Worm (Caenorhabditis elegans) whole organism, L2 larva: ENCODE data around the gene R09A8.5.
A peak's percentile ranks its signal among the peaks of the same experiment; 100 is the strongest.

Source experiments
- C34F6.9 ChIP-seq: fragments of 150-350 bp; optimal IDR thresholded peaks from 2 replicates; lab custom pipeline; 2014; ENCODE audit warnings: missing biosample characterization, missing genetic modification characterization
- F13H6.1 ChIP-seq: sonication (generic microtip); optimal IDR thresholded peaks from 2 replicates; lab custom pipeline; 2016; ENCODE audit warnings: missing genetic modification characterization, missing compliant biosample characterization
- Y55F3AM.14 ChIP-seq: fragments of 200-800 bp; sonication (Bioruptor generic); optimal IDR thresholded peaks from 2 replicates; lab custom pipeline; 2018; ENCODE audit warnings: mild to moderate bottlenecking, missing genetic modification characterization, missing compliant biosample characterization
- ama-1 ChIP-seq: fragments of 150-350 bp; optimal IDR thresholded peaks from 2 replicates; lab custom pipeline; 2018; ENCODE audit warnings: inconsistent platforms
- blmp-1 ChIP-seq: sonication (generic microtip); optimal IDR thresholded peaks from 2 replicates; lab custom pipeline; 2017; ENCODE audit warnings: missing genetic modification characterization, mild to moderate bottlenecking, missing compliant biosample characterization, antibody characterized with exemption, moderate library complexity; ENCODE audit not compliant: insufficient read depth
- ceh-16 ChIP-seq: fragments of 150-350 bp; optimal IDR thresholded peaks from 2 replicates; lab custom pipeline; 2014; ENCODE audit warnings: missing biosample characterization, missing genetic modification characterization
- ceh-82 ChIP-seq: fragments of 150-350 bp; optimal IDR thresholded peaks from 2 replicates; lab custom pipeline; 2014; ENCODE audit warnings: missing biosample characterization, missing genetic modification characterization
- dmd-4 ChIP-seq: sonication (generic microtip); optimal IDR thresholded peaks from 2 replicates; lab custom pipeline; 2017; ENCODE audit warnings: missing biosample characterization, missing genetic modification characterization
- egl-27 ChIP-seq: sonication (generic microtip); optimal IDR thresholded peaks from 3 replicates; lab custom pipeline; 2017; ENCODE audit warnings: missing biosample characterization, missing genetic modification reagents, missing genetic modification characterization
- elt-1 ChIP-seq: fragments of 150-350 bp; optimal IDR thresholded peaks from 2 replicates; lab custom pipeline; 2014; ENCODE audit warnings: missing biosample characterization, missing genetic modification characterization
- elt-3 ChIP-seq: sonication (generic microtip); optimal IDR thresholded peaks from 2 replicates; lab custom pipeline; 2017; ENCODE audit warnings: missing biosample characterization, missing genetic modification characterization
- fos-1 ChIP-seq: fragments of 150-350 bp; optimal IDR thresholded peaks from 2 replicates; lab custom pipeline; 2014; ENCODE audit warnings: missing biosample characterization, missing genetic modification characterization
- gmeb-1 ChIP-seq: fragments of 150-350 bp; optimal IDR thresholded peaks from 2 replicates; lab custom pipeline; 2014; ENCODE audit warnings: missing biosample characterization, missing genetic modification characterization
- lin-11 ChIP-seq: fragments of 150-350 bp; sonication (generic microtip); optimal IDR thresholded peaks from 2 replicates; lab custom pipeline; 2014; ENCODE audit warnings: missing biosample characterization, missing genetic modification characterization, inconsistent platforms, mixed read lengths
- lin-13 ChIP-seq: fragments of 150-350 bp; optimal IDR thresholded peaks from 2 replicates; lab custom pipeline; 2014; ENCODE audit warnings: missing biosample characterization, missing genetic modification reagents, missing genetic modification characterization
- lin-39 ChIP-seq: fragments of 150-350 bp; optimal IDR thresholded peaks from 2 replicates; lab custom pipeline; 2014; ENCODE audit warnings: missing biosample characterization, missing genetic modification reagents, missing genetic modification characterization
- lsy-2 ChIP-seq, 2 experiments: fragments of 150-350 bp in 1 of 2; sonication (generic microtip) in 1 of 2; optimal IDR thresholded peaks; 2 replicates each; lab custom pipeline; 2014 to 2017; ENCODE audit warnings: missing biosample characterization in 2 of 2, missing genetic modification characterization in 2 of 2
- mab-5 ChIP-seq: fragments of 150-350 bp; optimal IDR thresholded peaks from 2 replicates; lab custom pipeline; 2014; ENCODE audit warnings: missing biosample characterization, missing genetic modification characterization
- mbf-1 ChIP-seq: sonication (generic microtip); optimal IDR thresholded peaks from 2 replicates; lab custom pipeline; 2017; ENCODE audit warnings: missing biosample characterization, missing genetic modification characterization
- mdl-1 ChIP-seq, 2 experiments: fragments of 150-350 bp in 1 of 2; sonication (generic microtip) in 1 of 2; optimal IDR thresholded peaks; 2 replicates each; lab custom pipeline; 2017; ENCODE audit warnings: missing biosample characterization in 2 of 2, missing genetic modification characterization in 2 of 2
- nhr-10 ChIP-seq: sonication (generic microtip); optimal IDR thresholded peaks from 2 replicates; lab custom pipeline; 2017; ENCODE audit warnings: missing biosample characterization, missing genetic modification characterization
- nhr-129 ChIP-seq: fragments of 150-350 bp; optimal IDR thresholded peaks from 2 replicates; lab custom pipeline; 2014; ENCODE audit warnings: missing biosample characterization, missing genetic modification characterization
- nhr-21 ChIP-seq: fragments of 150-350 bp; optimal IDR thresholded peaks from 2 replicates; lab custom pipeline; 2014; ENCODE audit warnings: missing biosample characterization, missing genetic modification characterization
- nhr-23 ChIP-seq: fragments of 150-350 bp; optimal IDR thresholded peaks from 2 replicates; lab custom pipeline; 2014; ENCODE audit warnings: missing biosample characterization, missing genetic modification reagents, missing genetic modification characterization
- nhr-237 ChIP-seq: fragments of 150-350 bp; optimal IDR thresholded peaks from 2 replicates; lab custom pipeline; 2014; ENCODE audit warnings: missing biosample characterization, missing genetic modification characterization
- nhr-25 ChIP-seq: fragments of 150-350 bp; sonication (generic microtip); optimal IDR thresholded peaks from 3 replicates; lab custom pipeline; 2014; ENCODE audit warnings: missing biosample characterization, missing genetic modification characterization
- nhr-77 ChIP-seq: fragments of 150-350 bp; optimal IDR thresholded peaks from 2 replicates; lab custom pipeline; 2014; ENCODE audit warnings: missing biosample characterization, missing genetic modification characterization
- sma-9 ChIP-seq, 2 experiments: fragments of 150-350 bp in 1 of 2; sonication (generic microtip) in 1 of 2; optimal IDR thresholded peaks; 2 replicates each; lab custom pipeline; 2014 to 2016; ENCODE audit warnings: missing genetic modification characterization in 2 of 2, mild to moderate bottlenecking in 1 of 2, missing biosample characterization in 1 of 2, missing compliant biosample characterization in 1 of 2, missing genetic modification reagents in 1 of 2, moderate library complexity in 1 of 2
- unc-39 ChIP-seq: fragments of 150-350 bp; optimal IDR thresholded peaks from 2 replicates; lab custom pipeline; 2014; ENCODE audit warnings: missing biosample characterization, missing genetic modification characterization
- unc-62 ChIP-seq: fragments of 150-350 bp; optimal IDR thresholded peaks from 2 replicates; lab custom pipeline; 2014; ENCODE audit warnings: missing biosample characterization, missing genetic modification reagents, missing genetic modification characterization
- ztf-4 ChIP-seq: fragments of 150-350 bp; optimal IDR thresholded peaks from 2 replicates; lab custom pipeline; 2014; ENCODE audit warnings: missing biosample characterization, missing genetic modification characterization

Gene R09A8.5

ce11 chrX:12640459-12640858 is at the start of gene R09A8.5:
R09A8.5 (minus strand) TSS chrX:12640559.
- no peak for TF ChIP-seq Y55F3AM.14 (GFP tag; lab: Kevin White, UChicago)
- no peak for TF ChIP-seq ceh-16 (tag; lab: Kevin White, UChicago)
- TF ChIP-seq C34F6.9 = no peak
- no peak for TF ChIP-seq mdl-1 (tag; optimal IDR thresholded peaks at IDR 0.05; lab: Kevin White, UChicago)
- no peak for TF ChIP-seq ama-1 (lab: Kevin White, UChicago)
- no peak for TF ChIP-seq egl-27
- TF ChIP-seq unc-39 = no peak
- TF ChIP-seq lin-39 (tag; lab: Kevin White, UChicago) = no peak
- no peak for TF ChIP-seq nhr-10 (tag; lab: Kevin White, UChicago)
- TF ChIP-seq blmp-1 = no peak
- TF ChIP-seq elt-1 (tag; lab: Kevin White, UChicago) = no peak
- no peak for TF ChIP-seq elt-3 (tag; lab: Kevin White, UChicago)
- TF ChIP-seq gmeb-1 (tag; lab: Kevin White, UChicago) = no peak
- TF ChIP-seq, all 48 proteins: peak for 0

DNA sequence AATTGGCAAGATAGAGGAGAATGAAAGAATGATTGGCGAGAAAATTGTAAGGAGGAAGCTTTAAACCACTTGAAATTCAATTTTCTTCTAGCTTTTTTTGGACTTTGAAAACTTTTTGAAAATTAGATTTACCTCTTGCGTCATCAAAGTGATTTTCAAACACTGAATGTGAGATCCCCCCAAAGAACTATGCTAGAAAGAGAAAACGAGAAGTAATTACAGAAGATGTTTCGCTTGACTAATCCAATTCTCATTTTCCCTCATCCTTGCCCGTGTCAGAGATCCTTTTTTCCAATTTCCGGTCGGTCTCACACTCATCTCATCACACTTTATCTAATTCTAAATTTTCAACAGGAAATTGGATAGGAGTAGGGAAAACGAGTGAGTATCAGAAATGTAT is 49.5 kb upstream of the R09A8.5 start:
- peak; percentile 6 for TF ChIP-seq ceh-16 (tag; lab: Kevin White, UChicago)
- peak in 1 of 2 experiments; percentile 4 for TF ChIP-seq lsy-2 (tag; optimal IDR thresholded peaks at IDR 0.05; lab: Kevin White, UChicago)
- TF ChIP-seq lin-13 (GFP tag; lab: Kevin White, UChicago) = no peak
- peak; percentile 63 for TF ChIP-seq sma-9 (GFP tag; optimal IDR thresholded peaks at IDR 0.05; lab: Kevin White, UChicago)
- no peak for TF ChIP-seq sma-9 (tag; optimal IDR thresholded peaks at IDR 0.05; lab: Kevin White, UChicago)
- peak; percentile 29 for TF ChIP-seq C34F6.9
- TF ChIP-seq dmd-4 (tag; lab: Kevin White, UChicago) = no peak
- no peak for TF ChIP-seq unc-62
- TF ChIP-seq, all 48 proteins: peak for 4

- TF ChIP-seq nhr-21 (tag; lab: Kevin White, UChicago) = no peak
- no peak for TF ChIP-seq nhr-237 (tag; lab: Kevin White, UChicago)
- no peak for TF ChIP-seq lsy-2 (tag; optimal IDR thresholded peaks at IDR 0.05; lab: Kevin White, UChicago)
- TF ChIP-seq ztf-4 (tag; lab: Kevin White, UChicago) = no peak
- TF ChIP-seq ama-1 (lab: Kevin White, UChicago) = no peak
- no peak for TF ChIP-seq fos-1 (tag; lab: Kevin White, UChicago)
- TF ChIP-seq F13H6.1 (tag; lab: Kevin White, UChicago) = no peak
- TF ChIP-seq lin-11 (tag; lab: Kevin White, UChicago) = no peak
- no peak for TF ChIP-seq mdl-1 (tag; optimal IDR thresholded peaks at IDR 0.05; lab: Kevin White, UChicago)
- TF ChIP-seq nhr-129 (tag; lab: Kevin White, UChicago) = no peak
- no peak for TF ChIP-seq C34F6.9
- no peak for TF ChIP-seq ceh-82
- TF ChIP-seq dmd-4 (tag; lab: Kevin White, UChicago) = no peak
- TF ChIP-seq gmeb-1 (tag; lab: Kevin White, UChicago) = no peak
- no peak for TF ChIP-seq nhr-10 (tag; lab: Kevin White, UChicago)
- TF ChIP-seq, all 48 proteins: peak for 0
Observed at ce11 chrX:12688632-12689031, 48.3 kb upstream of the R09A8.5 start.

ce11 chrX:12687482-12687881 is 47.1 kb upstream of the R09A8.5 start:
- TF ChIP-seq lin-11 (tag; lab: Kevin White, UChicago) (no peak), mbf-1 (no peak), mdl-1 (tag; optimal IDR thresholded peaks at IDR 0.05; lab: Kevin White, UChicago) (no peak), gmeb-1 (tag; lab: Kevin White, UChicago) (no peak), mab-5 (tag; lab: Kevin White, UChicago) (no peak), lin-39 (tag; lab: Kevin White, UChicago) (no peak), nhr-77 (tag; lab: Kevin White, UChicago) (no peak)
- TF ChIP-seq, all 48 proteins: peak for 0

ce11 chrX:12679603-12680002 is 39.2 kb upstream of the R09A8.5 start:
- no peak for TF ChIP-seq nhr-23 (tag; lab: Kevin White, UChicago)
- TF ChIP-seq nhr-25 = peak; percentile 52
- TF ChIP-seq ceh-16 (tag; lab: Kevin White, UChicago) = no peak
- no peak for TF ChIP-seq Y55F3AM.14 (GFP tag; lab: Kevin White, UChicago)
- TF ChIP-seq blmp-1 = peak; percentile 96
- no peak for TF ChIP-seq gmeb-1 (tag; lab: Kevin White, UChicago)

- TF ChIP-seq lin-13 (GFP tag; lab: Kevin White, UChicago) (no peak), blmp-1 (no peak)
Observed at ce11 chrX:12678532-12678931, 38.2 kb upstream of the R09A8.5 start, which contains the start of gene adt-1. adt-1 (plus strand) TSS chrX:12678832.
